Worm (Caenorhabditis elegans) whole organism, young adult: ENCODE measurements around the gene C24H10.2.

Experiments
- F10E7.11 ChIP-seq: sonication (generic microtip); optimal IDR thresholded peaks from 2 replicates; lab custom pipeline; 2017; ENCODE audit warnings: mild to moderate bottlenecking, missing genetic modification characterization, moderate library complexity, missing compliant biosample characterization
- Y67H2A.10 ChIP-seq: fragments of 200-800 bp; sonication (Bioruptor generic); conservative IDR thresholded peaks from 2 replicates; pipeline ENCODE4 v1.3.6; 2022; ENCODE audit warnings: missing genetic modification reagents, missing genetic modification characterization, missing compliant biosample characterization
- ama-1 ChIP-seq, 3 experiments: fragments of 150-350 bp in 1 of 3; sonication (generic microtip) in 2 of 3; optimal IDR thresholded peaks; 2 replicates each; lab custom pipeline; 2014 to 2018; ENCODE audit warnings: missing biosample characterization in 2 of 3, missing genetic modification characterization in 2 of 3, missing genetic modification reagents in 2 of 3
- let-607 ChIP-seq, 2 experiments: fragments of 200-800 bp in 1 of 2; sonication (Bioruptor generic) in 1 of 2; sonication (generic microtip) in 1 of 2; optimal IDR thresholded peaks; 2 replicates each; lab custom pipeline; 2016 to 2018; ENCODE audit warnings: mild to moderate bottlenecking in 2 of 2, missing compliant biosample characterization in 2 of 2, missing genetic modification characterization in 2 of 2, moderate library complexity in 2 of 2, missing genotype in 1 of 2
- lin-54 ChIP-seq: fragments of 200-800 bp; sonication (Bioruptor generic); optimal IDR thresholded peaks from 2 replicates; lab custom pipeline; 2018; ENCODE audit warnings: mild to moderate bottlenecking, missing genetic modification characterization, missing compliant biosample characterization
- madf-8 ChIP-seq: fragments of 200-800 bp; sonication (Bioruptor generic); conservative IDR thresholded peaks from 2 replicates; pipeline ENCODE4 v1.3.6; 2022; ENCODE audit warnings: missing genetic modification reagents, missing genetic modification characterization, missing compliant biosample characterization
- nfya-2 ChIP-seq: fragments of 200-800 bp; sonication (Bioruptor generic); IDR thresholded peaks from 2 replicates; pipeline ENCODE4 v1.3.6; 2022; ENCODE audit warnings: missing genetic modification reagents, missing genetic modification characterization, missing compliant biosample characterization
- nhr-80 ChIP-seq: sonication (generic microtip); optimal IDR thresholded peaks from 2 replicates; lab custom pipeline; 2016; ENCODE audit warnings: missing genetic modification characterization, missing compliant biosample characterization
- nhr-90 ChIP-seq: sonication (generic microtip); optimal IDR thresholded peaks from 2 replicates; lab custom pipeline; 2016; ENCODE audit warnings: missing genotype, mild to moderate bottlenecking, missing genetic modification characterization, missing compliant biosample characterization
- somi-1 ChIP-seq: fragments of 200-800 bp; sonication (Bioruptor generic); optimal IDR thresholded peaks from 2 replicates; lab custom pipeline; 2018; ENCODE audit warnings: mild to moderate bottlenecking, missing genetic modification characterization, missing compliant biosample characterization
- unc-62 ChIP-seq: fragments of 150-350 bp; optimal IDR thresholded peaks from 2 replicates; lab custom pipeline; 2014; ENCODE audit warnings: missing biosample characterization, missing genetic modification reagents, missing genetic modification characterization

DNA sequence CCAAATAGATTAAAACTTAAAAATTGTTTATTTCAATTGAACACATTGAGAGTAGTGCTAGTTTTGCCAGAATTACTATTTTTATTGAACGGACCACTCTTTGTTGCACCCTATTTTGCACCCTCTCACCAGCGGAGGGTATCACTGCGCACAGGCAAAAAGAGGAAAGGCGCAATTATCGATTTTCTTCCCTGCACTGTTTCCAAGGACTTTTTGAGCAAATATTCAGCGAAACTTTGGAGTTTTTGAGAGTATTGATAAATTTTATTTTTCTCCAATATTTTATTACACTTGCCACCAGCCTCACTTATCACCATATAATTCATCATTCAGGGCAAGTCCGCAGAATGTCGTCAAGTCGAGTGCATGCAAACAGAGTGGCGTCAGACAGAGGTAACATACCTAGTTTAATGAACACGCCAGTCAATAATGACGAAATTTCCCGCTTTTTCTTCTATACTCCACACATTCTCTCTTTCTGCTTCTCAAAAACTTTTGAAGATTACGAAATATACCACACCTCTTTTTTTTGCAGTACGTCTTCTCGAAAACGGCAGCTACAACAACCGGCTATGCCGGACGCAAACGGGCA, 46.2 kb upstream of the C24H10.2 start:
- TF ChIP-seq madf-8 (GFP tag; lab: Robert Waterston, UW) (no peak), lin-54 (GFP tag; lab: Kevin White, UChicago) (no peak), let-607 (tag; optimal IDR thresholded peaks at IDR 0.05; lab: Kevin White, UChicago) (peak; percentile 54 to 83), nhr-90 (tag; lab: Kevin White, UChicago) (no peak), Y67H2A.10 (GFP tag; lab: Robert Waterston, UW) (no peak), ama-1 (optimal IDR thresholded peaks at IDR 0.05; lab: Kevin White, UChicago) (no peak), ama-1 (GFP tag; optimal IDR thresholded peaks at IDR 0.05; lab: Kevin White, UChicago) (no peak), nfya-2 (GFP tag; lab: Robert Waterston, UW) (no peak), somi-1 (GFP tag; lab: Kevin White, UChicago) (no peak), unc-62 (GFP tag; lab: Kevin White, UChicago) (no peak), F10E7.11 (tag; lab: Kevin White, UChicago) (no peak), nhr-80 (peak; percentile 78)
